Fruit fly (Drosophila melanogaster): ENCODE data around the gene nAChRbeta2.

nAChRbeta2 gene

dm6 chr3R:24530328-24530727 is 15.4 kb upstream of the nAChRbeta2 start, which contains the start of the genes CG13623 and ana1 (continued):
- TF ChIP-seq unpg (GFP tag; optimal IDR thresholded peaks at IDR 0.05) (no peak), ab (GFP tag; optimal IDR thresholded peaks at IDR 0.05) (no peak), CG4617 (GFP tag; optimal IDR thresholded peaks at IDR 0.05; ENCODE audit: borderline replicate concordance) (peak; percentile 77), CG1529 (GFP tag; optimal IDR thresholded peaks at IDR 0.05) (no peak), D19A (tag; optimal IDR thresholded peaks at IDR 0.05) (no peak), hbn (GFP tag; IDR thresholded peaks at IDR 0.05; ENCODE audit: partially characterized antibody) (peak; percentile 44; the same call in 1 of the 2 replicates), Sry-δ (GFP tag; optimal IDR thresholded peaks at IDR 0.05) (peak; percentile 63), tap (tag; optimal IDR thresholded peaks at IDR 0.05) (no peak), CG11398 (GFP tag; optimal IDR thresholded peaks at IDR 0.05) (no peak), CG4404 (GFP tag; IDR thresholded peaks at IDR 0.05) (no peak), CG10654 (GFP tag; optimal IDR thresholded peaks at IDR 0.05) (no peak), chif (GFP tag; optimal IDR thresholded peaks at IDR 0.05) (no peak), eyg (GFP tag; optimal IDR thresholded peaks at IDR 0.05) (no peak), Dref (GFP tag; IDR thresholded peaks at IDR 0.05) (peak; percentile 77), ssp (GFP tag; IDR thresholded peaks at IDR 0.05) (no peak), CG4707 (GFP tag; optimal IDR thresholded peaks at IDR 0.05) (no peak), bbx (GFP tag; IDR thresholded peaks at IDR 0.05; ENCODE audit: partially characterized antibody) (peak; percentile 40; the same call in 1 of the 2 replicates), CG9797 (GFP tag; optimal IDR thresholded peaks at IDR 0.05) (peak; percentile 88), Med (GFP tag) (peak; percentile 55), tna (GFP tag; IDR thresholded peaks at IDR 0.05; ENCODE audit: partially characterized antibody) (peak; percentile 21; the same call in 1 of the 2 replicates), da (GFP tag; optimal IDR thresholded peaks at IDR 0.05) (no peak), bowl (GFP tag; IDR thresholded peaks at IDR 0.05) (no peak), Elba2 (GFP tag; optimal IDR thresholded peaks at IDR 0.05) (peak; percentile 51), gfzf (GFP tag; optimal IDR thresholded peaks at IDR 0.05) (peak; percentile 87), ash1 (GFP tag; optimal IDR thresholded peaks at IDR 0.05) (no peak), pho (GFP tag; optimal IDR thresholded peaks at IDR 0.05) (no peak), ato (GFP tag; IDR thresholded peaks at IDR 0.05; ENCODE audit: partially characterized antibody) (0 out of 2 replicates have a peak, but pooled peaks have one; percentile 15), Dip3 (GFP tag; optimal IDR thresholded peaks at IDR 0.05) (no peak), nmo (GFP tag; optimal IDR thresholded peaks at IDR 0.05) (peak; percentile 56), CG1602 (GFP tag; optimal IDR thresholded peaks at IDR 0.05) (no peak), z (GFP tag; IDR thresholded peaks at IDR 0.05) (no peak), CG7963 (GFP tag; IDR thresholded peaks at IDR 0.05; ENCODE audit: partially characterized antibody) (no peak), CG10431 (GFP tag; optimal IDR thresholded peaks at IDR 0.05) (no peak), Kr (GFP tag; optimal IDR thresholded peaks at IDR 0.05) (no peak), Blimp-1 (GFP tag; optimal IDR thresholded peaks at IDR 0.05) (no peak), CG15514 (GFP tag; optimal IDR thresholded peaks at IDR 0.05) (peak; percentile 45), danr (GFP tag; IDR thresholded peaks at IDR 0.05) (no peak), CG2116 (GFP tag; optimal IDR thresholded peaks at IDR 0.05) (peak; percentile 68), Xrp1 (GFP tag; IDR thresholded peaks at IDR 0.05) (no peak), cato (GFP tag; optimal IDR thresholded peaks at IDR 0.05; ENCODE audit: borderline replicate concordance) (no peak), row (GFP tag; IDR thresholded peaks at IDR 0.05) (no peak), kni (GFP tag; optimal IDR thresholded peaks at IDR 0.05) (no peak), crp (GFP tag; optimal IDR thresholded peaks at IDR 0.05) (peak; percentile 51 to 87), CG17912 (GFP tag; optimal IDR thresholded peaks at IDR 0.05) (no peak), inv (GFP tag; IDR thresholded peaks at IDR 0.05; ENCODE audit: partially characterized antibody) (peak; percentile 47), ken (GFP tag; IDR thresholded peaks at IDR 0.05) (no peak), CG15479 (GFP tag; optimal IDR thresholded peaks at IDR 0.05) (no peak), ATbp (GFP tag; optimal IDR thresholded peaks at IDR 0.05) (no peak), Ets97D (GFP tag; optimal IDR thresholded peaks at IDR 0.05) (peak; percentile 54), CG8359 (GFP tag; optimal IDR thresholded peaks at IDR 0.05; ENCODE audit: borderline replicate concordance) (no peak)
